Worm (Caenorhabditis elegans) whole organism, L4/young adult: ENCODE measurements around the gene Y41D4A.3.

ENCODE experiments used
- dao-5 ChIP-seq: sonication (generic microtip); optimal IDR thresholded peaks from 2 replicates; lab custom pipeline; 2016; ENCODE audit warnings: missing genotype, missing genetic modification characterization, moderate library complexity, missing compliant biosample characterization
- him-1 ChIP-seq: sonication (generic microtip); optimal IDR thresholded peaks from 2 replicates; lab custom pipeline; 2016; ENCODE audit warnings: missing genotype, missing genetic modification reagents, missing genetic modification characterization, missing compliant biosample characterization

DNA sequence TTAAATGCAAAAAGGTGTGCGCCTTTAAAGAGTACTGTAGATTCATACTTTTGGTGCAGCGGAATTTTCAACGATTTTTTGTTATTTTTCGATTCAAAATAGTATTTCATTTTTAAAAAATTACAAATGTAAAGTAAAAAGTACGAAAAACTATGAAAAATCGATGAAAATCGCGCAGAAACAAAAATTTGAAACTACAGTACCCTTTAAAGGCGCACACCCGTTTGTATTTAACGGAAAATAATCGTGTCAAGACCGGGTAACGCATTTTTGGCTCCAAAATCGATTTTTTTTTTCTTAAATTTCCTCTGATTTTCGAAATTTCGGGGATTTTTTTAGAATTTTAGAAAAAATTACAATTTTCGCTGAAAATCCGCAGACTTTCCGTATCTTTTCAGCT is 45.6 kb upstream of the Y41D4A.3 start:
- TF ChIP-seq dao-5 (tag; lab: Kevin White, UChicago): no peak
- no peak for TF ChIP-seq him-1 (tag; lab: Kevin White, UChicago)
